Fruit fly (Drosophila melanogaster): ENCODE data around the gene blanks.
A peak's percentile ranks its signal among the peaks of the same experiment; 100 is the strongest.

blanks gene

DNA sequence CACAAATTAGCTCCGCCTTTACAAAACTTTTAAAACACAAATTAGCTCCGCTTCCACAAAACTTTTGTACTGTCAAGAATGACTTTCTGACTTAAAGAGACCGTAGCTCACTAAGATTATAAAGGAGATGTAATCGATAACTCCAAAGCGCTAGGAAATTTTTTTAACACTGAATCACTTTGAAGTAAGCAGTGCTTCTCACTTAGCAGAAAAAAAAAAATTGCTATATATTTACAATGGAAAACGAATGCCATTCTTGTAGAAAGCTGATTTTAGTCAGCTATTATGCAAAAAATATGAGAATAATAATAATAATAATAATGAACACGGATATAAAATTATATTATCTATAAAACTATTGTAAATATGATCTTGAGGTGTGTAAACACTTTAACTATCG, at the start of gene blanks:
Gene blanks (minus strand): TSS at position 101 of the 400 bp plus-strand sequence.
- no peak for TF ChIP-seq pan (optimal IDR thresholded peaks at IDR 0.05)
- no peak for TF ChIP-seq Dll (optimal IDR thresholded peaks at IDR 0.05)
- no peak for TF ChIP-seq EcR (GFP tag; optimal IDR thresholded peaks at IDR 0.05)
- no peak for TF ChIP-seq psq (optimal IDR thresholded peaks at IDR 0.05)
- no peak for TF ChIP-seq usp (GFP tag; optimal IDR thresholded peaks at IDR 0.05)
- TF ChIP-seq CG8478 (optimal IDR thresholded peaks at IDR 0.05): no peak

DNA sequence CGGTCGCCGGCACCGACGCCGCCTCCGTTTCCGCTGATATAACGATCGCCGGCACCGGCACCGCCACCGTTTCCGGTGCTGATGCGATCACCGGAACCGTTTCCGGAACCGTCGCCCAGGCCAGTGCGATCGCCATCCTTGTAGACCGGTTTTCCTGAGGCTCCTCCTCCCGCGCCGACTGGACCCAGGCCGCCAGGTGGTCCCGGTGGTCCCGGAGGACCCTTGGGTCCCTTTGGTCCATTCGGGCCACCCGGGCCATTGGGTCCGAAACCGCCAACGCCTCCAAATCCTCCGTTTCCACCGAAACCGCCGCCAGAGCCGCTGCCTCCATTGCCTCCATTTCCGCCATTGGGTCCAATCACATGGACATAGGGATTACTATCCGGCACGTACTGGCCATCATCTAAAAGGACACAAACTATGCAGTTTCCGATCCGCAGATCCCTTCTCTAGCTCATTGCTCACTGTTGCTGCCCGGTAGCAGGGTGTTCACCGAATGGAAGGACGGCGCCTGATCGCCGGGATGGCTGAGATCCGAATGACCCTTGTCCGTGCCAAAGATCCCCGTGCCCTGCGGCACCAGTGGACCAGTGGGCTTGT, 44.1 kb upstream of the blanks start:
- TF ChIP-seq CG8478 (optimal IDR thresholded peaks at IDR 0.05): no peak
- no peak for TF ChIP-seq pan (optimal IDR thresholded peaks at IDR 0.05)
- TF ChIP-seq psq (optimal IDR thresholded peaks at IDR 0.05): no peak
- no peak for TF ChIP-seq EcR (GFP tag; optimal IDR thresholded peaks at IDR 0.05)
- no peak for TF ChIP-seq usp (GFP tag; optimal IDR thresholded peaks at IDR 0.05)
- TF ChIP-seq Dll (optimal IDR thresholded peaks at IDR 0.05): no peak

DNA sequence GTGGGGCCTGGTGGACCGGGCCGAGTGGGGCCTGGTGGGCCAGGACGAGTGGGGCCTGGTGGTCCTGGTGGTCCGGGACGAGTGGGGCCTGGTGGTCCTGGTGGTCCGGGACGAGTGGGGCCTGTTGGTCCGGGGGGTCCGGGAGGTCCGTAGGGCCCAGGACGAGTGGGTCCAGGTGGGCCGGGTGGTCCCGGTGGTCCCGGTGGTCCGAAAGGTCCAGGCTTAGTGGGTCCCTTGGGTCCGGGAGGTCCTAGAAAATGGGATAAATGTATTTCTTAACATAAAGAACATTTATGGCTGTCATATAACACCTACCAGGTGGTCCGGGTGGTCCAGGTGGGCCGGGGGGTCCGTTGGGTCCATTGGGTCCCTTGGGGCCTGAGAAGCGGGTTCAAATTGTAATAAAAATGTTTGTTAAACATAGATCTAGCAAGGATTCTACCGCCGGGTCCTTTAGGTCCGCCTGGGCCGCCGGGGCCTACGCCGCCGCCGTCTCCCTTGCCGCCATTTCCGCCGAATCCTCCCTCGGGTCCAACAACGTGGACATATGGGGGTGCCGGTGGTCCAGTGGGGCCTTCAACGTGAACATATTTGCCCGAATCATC, 42.0 kb upstream of the blanks start:
- TF ChIP-seq CG8478 (optimal IDR thresholded peaks at IDR 0.05): no peak
- TF ChIP-seq psq (optimal IDR thresholded peaks at IDR 0.05): no peak
- TF ChIP-seq usp (GFP tag; optimal IDR thresholded peaks at IDR 0.05): no peak
- TF ChIP-seq Dll (optimal IDR thresholded peaks at IDR 0.05): peak; percentile 14
- no peak for TF ChIP-seq pan (optimal IDR thresholded peaks at IDR 0.05)
- no peak for TF ChIP-seq EcR (GFP tag; optimal IDR thresholded peaks at IDR 0.05)

DNA sequence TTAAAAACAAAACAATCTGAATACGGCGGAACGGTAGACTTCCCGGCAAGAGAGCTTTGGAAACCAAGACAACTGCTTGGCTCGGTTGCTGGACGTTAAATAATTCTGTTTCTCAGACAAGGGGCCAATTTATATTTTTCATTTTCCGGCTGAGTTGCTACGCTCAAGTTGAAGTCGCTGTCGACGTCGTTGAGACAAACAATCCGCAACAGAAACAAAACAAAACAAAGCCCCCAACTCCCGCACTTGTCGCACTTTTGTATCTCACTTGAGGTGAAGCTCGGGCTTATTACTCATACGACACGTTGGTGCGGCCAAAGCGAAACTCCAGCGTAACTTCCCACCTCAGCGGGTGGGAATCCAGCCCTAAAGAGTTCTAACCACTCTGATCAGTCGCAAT, 36.9 kb upstream of the blanks start, which contains the start of gene CG13285:
Gene CG13285 (minus strand): TSS at position 101 of the 400 bp plus-strand sequence.
- TF ChIP-seq Dll (optimal IDR thresholded peaks at IDR 0.05): no peak
- TF ChIP-seq EcR (GFP tag; optimal IDR thresholded peaks at IDR 0.05): peak in 1 of 2 experiments; percentile 6
- TF ChIP-seq CG8478 (optimal IDR thresholded peaks at IDR 0.05): no peak

DNA sequence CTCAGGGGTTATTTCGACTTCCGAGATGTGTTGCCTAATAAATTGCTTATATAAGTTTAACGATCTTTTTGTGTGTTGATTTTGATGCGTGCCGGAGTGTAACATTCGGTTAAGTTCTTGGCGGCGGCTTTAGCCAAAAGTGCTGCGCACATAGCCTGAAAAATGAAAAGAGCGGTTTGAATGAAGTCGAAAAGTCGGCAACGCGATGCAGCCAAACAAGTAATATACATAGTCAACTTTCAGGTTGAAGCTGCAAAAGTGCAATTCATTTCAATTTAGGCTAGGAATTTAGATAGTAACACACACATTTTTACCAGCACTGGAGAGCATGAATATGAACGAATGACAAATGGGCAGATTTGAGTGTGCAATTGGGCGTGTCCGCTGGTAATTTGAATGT, 35.5 kb upstream of the blanks start:
- TF ChIP-seq usp (GFP tag; optimal IDR thresholded peaks at IDR 0.05): no peak
- no peak for TF ChIP-seq Dll (optimal IDR thresholded peaks at IDR 0.05)
- TF ChIP-seq EcR (GFP tag; optimal IDR thresholded peaks at IDR 0.05): no peak

DNA sequence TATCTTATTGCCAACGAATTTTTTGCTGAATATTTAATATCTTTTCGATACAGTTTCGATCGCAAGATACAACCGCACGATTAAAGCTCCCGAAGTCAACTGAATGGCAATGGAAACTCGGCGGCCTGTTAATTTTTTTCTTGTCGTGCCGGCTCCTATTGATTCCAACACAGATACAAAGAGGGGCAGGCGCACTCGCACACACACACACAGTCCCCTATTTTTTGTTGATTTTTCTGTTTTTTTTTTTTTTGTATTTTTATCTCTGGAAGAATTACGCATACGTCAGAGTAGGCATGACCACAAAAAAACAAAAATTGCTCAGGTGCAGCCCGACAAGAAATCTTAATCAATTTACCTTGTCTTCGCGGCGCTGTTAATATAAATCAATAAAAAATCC, 30.5 kb upstream of the blanks start, which contains the start of gene Lkr:
Gene Lkr (minus strand): TSS at position 101 of the 400 bp plus-strand sequence.
- TF ChIP-seq pan (optimal IDR thresholded peaks at IDR 0.05) (no peak), usp (GFP tag; optimal IDR thresholded peaks at IDR 0.05) (no peak), Dll (optimal IDR thresholded peaks at IDR 0.05) (no peak), CG8478 (optimal IDR thresholded peaks at IDR 0.05) (no peak), psq (optimal IDR thresholded peaks at IDR 0.05) (no peak), EcR (GFP tag; optimal IDR thresholded peaks at IDR 0.05) (no peak)

DNA sequence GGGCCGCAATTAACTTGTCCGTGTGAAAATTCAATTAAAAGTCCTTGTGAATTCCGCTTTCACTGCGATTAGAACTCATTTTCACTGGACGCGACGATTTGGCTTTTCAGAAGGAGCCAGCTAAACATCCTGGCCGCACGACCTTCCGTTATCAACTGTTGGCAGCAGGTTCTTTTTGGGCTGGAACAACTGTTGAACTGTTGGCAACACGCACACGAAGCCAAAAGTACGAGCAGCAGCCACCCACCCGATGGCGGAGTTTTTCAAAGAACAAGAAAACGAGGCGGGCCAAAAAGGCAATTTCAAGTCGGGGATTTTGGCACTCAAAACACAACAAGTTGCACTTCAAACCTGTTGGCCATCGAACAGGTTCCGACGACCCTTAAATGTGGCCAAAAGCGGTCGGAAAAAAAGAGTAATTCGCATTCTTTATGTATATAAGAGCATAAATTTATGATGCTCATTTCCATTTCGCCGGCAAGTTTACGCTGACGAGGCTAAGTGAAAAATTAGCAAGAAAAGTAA, 24.2 kb upstream of the blanks start:
- TF ChIP-seq usp (GFP tag; optimal IDR thresholded peaks at IDR 0.05): no peak
- TF ChIP-seq CG8478 (optimal IDR thresholded peaks at IDR 0.05): no peak
- TF ChIP-seq psq (optimal IDR thresholded peaks at IDR 0.05): no peak
- no peak for TF ChIP-seq pan (optimal IDR thresholded peaks at IDR 0.05)
- TF ChIP-seq EcR (GFP tag; optimal IDR thresholded peaks at IDR 0.05): no peak
- no peak for TF ChIP-seq Dll (optimal IDR thresholded peaks at IDR 0.05)

DNA sequence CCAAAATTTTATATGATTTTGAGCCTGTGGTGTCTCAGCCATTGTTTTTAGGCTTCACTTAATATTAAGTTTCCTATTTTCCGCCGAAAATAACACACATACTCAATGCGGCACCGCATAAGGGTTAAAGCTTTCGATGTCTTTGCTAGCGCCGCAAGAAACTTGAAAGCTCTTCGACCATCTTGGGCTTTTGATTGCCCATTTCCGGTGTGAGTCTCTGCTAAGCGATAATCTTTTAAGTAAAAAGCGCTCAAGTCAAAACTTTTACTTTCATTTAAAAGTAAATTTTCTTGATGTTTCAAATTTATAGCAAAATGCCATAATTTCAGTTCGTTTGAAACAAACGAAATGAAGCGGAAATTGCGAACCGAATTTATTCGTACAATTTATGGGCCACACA, 13.2 kb upstream of the blanks start:
- TF ChIP-seq EcR (GFP tag; optimal IDR thresholded peaks at IDR 0.05) (no peak), pan (optimal IDR thresholded peaks at IDR 0.05) (no peak), psq (optimal IDR thresholded peaks at IDR 0.05) (no peak), Dll (optimal IDR thresholded peaks at IDR 0.05) (no peak), usp (GFP tag; optimal IDR thresholded peaks at IDR 0.05) (no peak), CG8478 (optimal IDR thresholded peaks at IDR 0.05) (no peak)

DNA sequence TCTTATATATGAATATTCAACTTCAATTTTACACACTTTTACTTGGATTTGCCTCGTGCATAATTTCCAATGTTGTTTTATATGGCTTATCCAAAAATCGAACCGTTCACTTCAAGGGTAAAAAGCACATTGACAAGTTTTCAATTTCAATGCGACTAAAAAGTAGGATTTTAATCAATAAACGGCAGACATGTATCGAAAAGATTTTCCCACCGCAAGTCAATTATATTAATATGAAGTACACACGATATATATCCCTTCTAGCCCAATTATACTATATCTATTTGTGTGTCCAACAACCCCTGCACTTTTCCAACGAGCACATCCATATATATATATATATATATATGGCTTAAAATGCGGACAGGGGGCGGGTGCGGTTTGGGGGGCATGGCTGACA, 12.0 kb upstream of the blanks start, which contains the start of gene CG34342:
Gene CG34342 (minus strand): TSS at position 101 of the 400 bp plus-strand sequence.
- TF ChIP-seq EcR (GFP tag; optimal IDR thresholded peaks at IDR 0.05) (no peak), Dll (optimal IDR thresholded peaks at IDR 0.05) (no peak), psq (optimal IDR thresholded peaks at IDR 0.05) (no peak), CG8478 (optimal IDR thresholded peaks at IDR 0.05) (no peak), usp (GFP tag; optimal IDR thresholded peaks at IDR 0.05) (no peak)

DNA sequence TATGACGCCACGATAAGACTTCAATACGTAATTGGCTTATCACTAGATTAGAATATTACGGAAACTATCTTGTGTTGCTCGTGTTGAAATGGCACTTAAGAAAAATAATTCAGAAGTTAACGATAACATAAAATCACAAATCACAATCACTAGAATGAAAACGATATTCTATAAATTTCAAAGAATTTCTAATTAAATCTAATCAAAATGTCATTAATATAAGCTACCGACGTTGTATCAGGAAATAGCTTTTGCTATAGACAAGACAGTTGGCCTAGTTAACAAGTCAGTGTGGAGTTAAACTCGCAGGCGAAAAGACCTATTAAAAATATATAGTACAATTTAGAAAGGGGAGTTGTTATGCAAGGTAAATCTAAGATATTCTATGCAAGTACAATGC, 19.3 kb downstream of the blanks start, which contains the start of gene CG4835:
Gene CG4835 (plus strand): TSS at position 301 of the 400 bp plus-strand sequence.
- no peak for TF ChIP-seq EcR (GFP tag; optimal IDR thresholded peaks at IDR 0.05)
- TF ChIP-seq Dll (optimal IDR thresholded peaks at IDR 0.05): no peak
- TF ChIP-seq pan (optimal IDR thresholded peaks at IDR 0.05): no peak
- no peak for TF ChIP-seq psq (optimal IDR thresholded peaks at IDR 0.05)
- no peak for TF ChIP-seq CG8478 (optimal IDR thresholded peaks at IDR 0.05)

DNA sequence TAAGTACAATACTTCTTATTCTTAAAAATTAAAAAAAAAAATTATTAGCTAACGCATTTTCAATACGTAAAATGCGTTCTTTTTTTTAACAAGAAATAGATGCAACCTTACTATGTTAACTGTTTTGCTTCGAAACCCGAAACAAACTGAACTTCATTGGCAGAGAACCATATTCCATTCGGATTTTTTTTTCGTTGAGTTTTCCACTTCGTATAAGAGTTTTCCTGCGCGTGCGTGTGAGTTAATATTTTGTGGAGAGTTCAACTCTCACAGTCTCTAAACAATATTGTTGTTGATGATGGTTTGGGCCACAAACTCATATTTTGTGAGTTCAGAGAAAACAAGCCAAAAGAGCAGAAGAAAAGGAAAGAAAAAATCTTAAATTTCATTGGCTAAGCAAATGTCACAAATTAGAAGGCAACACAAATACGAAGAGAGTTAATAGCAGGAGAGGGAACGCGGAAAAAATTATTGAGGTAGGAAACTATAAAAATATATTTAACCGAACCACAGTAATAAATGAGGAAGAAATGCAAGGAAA, 46.2 kb downstream of the blanks start:
- TF ChIP-seq pan (optimal IDR thresholded peaks at IDR 0.05) (no peak), Dll (optimal IDR thresholded peaks at IDR 0.05) (no peak), EcR (GFP tag; optimal IDR thresholded peaks at IDR 0.05) (no peak), CG8478 (optimal IDR thresholded peaks at IDR 0.05) (no peak), usp (GFP tag; optimal IDR thresholded peaks at IDR 0.05) (no peak), psq (optimal IDR thresholded peaks at IDR 0.05) (no peak)

DNA sequence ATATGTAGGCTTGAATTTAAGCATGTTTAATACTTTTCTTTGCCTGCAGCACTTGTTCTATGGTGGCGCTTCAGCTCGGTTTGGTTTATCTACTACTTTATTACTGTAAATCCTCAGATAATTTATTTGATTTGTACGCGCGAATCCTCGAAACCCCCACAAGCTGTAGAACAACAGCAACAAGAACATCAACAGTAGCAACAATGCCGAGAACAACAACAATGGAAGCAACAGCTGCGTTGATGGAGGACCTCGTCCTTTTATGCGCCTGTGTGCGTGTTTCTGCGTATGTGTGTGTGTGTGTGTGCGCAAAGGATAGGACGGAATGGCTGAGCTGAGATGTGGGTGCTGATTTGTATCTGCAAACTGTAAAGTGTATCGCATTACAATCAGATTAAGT, 50.9 kb downstream of the blanks start:
- no peak for TF ChIP-seq pan (optimal IDR thresholded peaks at IDR 0.05)
- no peak for TF ChIP-seq CG8478 (optimal IDR thresholded peaks at IDR 0.05)
- TF ChIP-seq usp (GFP tag; optimal IDR thresholded peaks at IDR 0.05): no peak
- TF ChIP-seq Dll (optimal IDR thresholded peaks at IDR 0.05): no peak
- no peak for TF ChIP-seq EcR (GFP tag; optimal IDR thresholded peaks at IDR 0.05)
- TF ChIP-seq psq (optimal IDR thresholded peaks at IDR 0.05): no peak
